Fruit fly (Drosophila melanogaster): ENCODE results near the gene Mp.

Mp gene

dm6 chr3L:7090764-7091163, 92.1 kb downstream of the Mp start (continued):
- TF ChIP-seq CG3995 (GFP tag; optimal IDR thresholded peaks at IDR 0.05) (peak; percentile 6), BEAF-32 (GFP tag; optimal IDR thresholded peaks at IDR 0.05) (no peak), CG15269 (tag; optimal IDR thresholded peaks at IDR 0.05) (peak; percentile 76), Rx (GFP tag; IDR thresholded peaks at IDR 0.05) (peak; percentile 67), br (optimal IDR thresholded peaks at IDR 0.05) (no peak), CG32532 (GFP tag; IDR thresholded peaks at IDR 0.05) (peak; percentile 59), cg (GFP tag; optimal IDR thresholded peaks at IDR 0.05) (no peak), ind (GFP tag; optimal IDR thresholded peaks at IDR 0.05) (peak; percentile 71), CG2120 (GFP tag; optimal IDR thresholded peaks at IDR 0.05) (peak; percentile 29), CG6689 (GFP tag; IDR thresholded peaks at IDR 0.05) (peak; percentile 78), cato (GFP tag; optimal IDR thresholded peaks at IDR 0.05; ENCODE audit: borderline replicate concordance) (no peak), CG1602 (GFP tag; optimal IDR thresholded peaks at IDR 0.05) (peak; percentile 17), ro (GFP tag; IDR thresholded peaks at IDR 0.05) (peak; percentile 62; the same call in 1 of the 2 replicates), Mes4 (GFP tag; optimal IDR thresholded peaks at IDR 0.05) (no peak), pros (GFP tag; optimal IDR thresholded peaks at IDR 0.05) (no peak), CG10274 (GFP tag; optimal IDR thresholded peaks at IDR 0.05) (no peak), her (GFP tag; optimal IDR thresholded peaks at IDR 0.05) (peak; percentile 24), CG17385 (GFP tag; optimal IDR thresholded peaks at IDR 0.05) (peak; percentile 52), fd64A (GFP tag; optimal IDR thresholded peaks at IDR 0.05) (no peak), Ets65A (GFP tag) (peak; percentile 39), sna (GFP tag; IDR thresholded peaks at IDR 0.05; ENCODE audit: partially characterized antibody) (no peak), Ada2b (GFP tag; IDR thresholded peaks at IDR 0.05) (peak; percentile 84), Dip2 (GFP tag; IDR thresholded peaks at IDR 0.05) (no peak), Dfd (GFP tag; optimal IDR thresholded peaks at IDR 0.05) (no peak), CG11560 (tag; IDR thresholded peaks at IDR 0.05) (peak; percentile 21; the same call in 1 of the 3 replicates), CG2875 (GFP tag; optimal IDR thresholded peaks at IDR 0.05) (no peak), CG6791 (GFP tag; IDR thresholded peaks at IDR 0.05; ENCODE audit: partially characterized antibody) (no peak), BtbVII (GFP tag; optimal IDR thresholded peaks at IDR 0.05) (peak; percentile 38), Optix (GFP tag; IDR thresholded peaks at IDR 0.05) (peak; percentile 56; the same call in 2 of the 3 replicates), tx (GFP tag; optimal IDR thresholded peaks at IDR 0.05) (peak; percentile 13), tna (GFP tag; IDR thresholded peaks at IDR 0.05; ENCODE audit: partially characterized antibody) (no peak), Lpt (GFP tag; optimal IDR thresholded peaks at IDR 0.05) (no peak), CG3281 (GFP tag; optimal IDR thresholded peaks at IDR 0.05) (peak; percentile 59), CG14667 (GFP tag; IDR thresholded peaks at IDR 0.05) (peak; percentile 68), HLH3B (GFP tag; IDR thresholded peaks at IDR 0.05) (peak; percentile 74), ewg (GFP tag; optimal IDR thresholded peaks at IDR 0.05) (peak; percentile 2), pan (optimal IDR thresholded peaks at IDR 0.05) (no peak), pan (GFP tag; optimal IDR thresholded peaks at IDR 0.05 in 1 of 2, IDR thresholded peaks at IDR 0.05 in 1 of 2) (peak in 1 of 2 experiments; percentile 89), org-1 (GFP tag; optimal IDR thresholded peaks at IDR 0.05) (peak; percentile 52), HmgZ (tag; optimal IDR thresholded peaks at IDR 0.05) (no peak), CG2129 (GFP tag; IDR thresholded peaks at IDR 0.05; ENCODE audit: partially characterized antibody) (no peak), ara (GFP tag; IDR thresholded peaks at IDR 0.05) (peak; percentile 64), trh (GFP tag; optimal IDR thresholded peaks at IDR 0.05) (no peak), NC2α (GFP tag; optimal IDR thresholded peaks at IDR 0.05) (no peak), abd-A (tag; optimal IDR thresholded peaks at IDR 0.05) (peak; percentile 60), CG4424 (GFP tag; optimal IDR thresholded peaks at IDR 0.05) (peak; percentile 69), Nf-YA (GFP tag; IDR thresholded peaks at IDR 0.05) (0 out of 2 replicates have a peak, but pooled peaks have one; percentile 48), z (GFP tag; IDR thresholded peaks at IDR 0.05) (no peak), CG1603 (tag; optimal IDR thresholded peaks at IDR 0.05) (peak; percentile 74), crc (GFP tag; optimal IDR thresholded peaks at IDR 0.05) (peak; percentile 41), crp (GFP tag; optimal IDR thresholded peaks at IDR 0.05) (no peak), shn (GFP tag; optimal IDR thresholded peaks at IDR 0.05) (no peak)
